Worm (Caenorhabditis elegans) whole organism, L4 larva: ENCODE data around the gene msp-77.

ENCODE experiments used
- F10B5.3 ChIP-seq: sonication (generic microtip); optimal IDR thresholded peaks from 2 replicates; lab custom pipeline; 2016; ENCODE audit warnings: mild to moderate bottlenecking, missing genetic modification characterization, missing compliant biosample characterization
- F37D6.2 ChIP-seq: sonication (generic microtip); optimal IDR thresholded peaks from 2 replicates; lab custom pipeline; 2016; ENCODE audit warnings: mild to moderate bottlenecking, missing genetic modification characterization, missing compliant biosample characterization
- F49E8.2 ChIP-seq: sonication (generic microtip); optimal IDR thresholded peaks from 2 replicates; lab custom pipeline; 2016; ENCODE audit warnings: missing compliant biosample characterization, mild to moderate bottlenecking, missing genetic modification characterization, borderline replicate concordance
- T20F7.1 ChIP-seq: fragments of 200-800 bp; sonication (Bioruptor generic); optimal IDR thresholded peaks from 2 replicates; lab custom pipeline; 2018; ENCODE audit warnings: mild to moderate bottlenecking, missing genetic modification characterization, missing compliant biosample characterization
- Y48G9A.11 ChIP-seq: fragments of 200-800 bp; sonication (Bioruptor generic); IDR thresholded peaks from 2 replicates; pipeline ENCODE4 v1.3.6; 2022; ENCODE audit warnings: missing genetic modification reagents, missing genetic modification characterization, missing compliant biosample characterization
- Y75B8A.6 ChIP-seq: fragments of 200-800 bp; sonication (Bioruptor generic); IDR thresholded peaks from 2 replicates; pipeline ENCODE4 v1.3.6; 2022; ENCODE audit warnings: missing genetic modification reagents, missing genetic modification characterization, missing compliant biosample characterization
- ceh-20 ChIP-seq: fragments of 200-800 bp; sonication (Bioruptor generic); IDR thresholded peaks from 2 replicates; pipeline ENCODE4 v1.3.6; 2022; ENCODE audit warnings: missing genetic modification reagents, missing genetic modification characterization, missing compliant biosample characterization
- ceh-28 ChIP-seq: fragments of 150-350 bp; optimal IDR thresholded peaks from 2 replicates; lab custom pipeline; 2014; ENCODE audit warnings: missing biosample characterization, missing genetic modification reagents, missing genetic modification characterization
- ces-1 ChIP-seq: fragments of 150-350 bp; sonication (generic microtip); optimal IDR thresholded peaks from 4 replicates; lab custom pipeline; 2014; ENCODE audit warnings: missing biosample characterization, missing genetic modification reagents, missing genetic modification characterization
- daf-16 ChIP-seq, 3 experiments: sonication (generic microtip); optimal IDR thresholded peaks; 2 replicates each; lab custom pipeline; 2016 to 2017; ENCODE audit warnings: missing genetic modification characterization in 3 of 3, missing genetic modification reagents in 3 of 3, mild to moderate bottlenecking in 2 of 3, missing compliant biosample characterization in 2 of 3, missing biosample characterization in 1 of 3, moderate library complexity in 1 of 3
- daf-8 ChIP-seq: fragments of 200-800 bp; sonication (Bioruptor generic); IDR thresholded peaks from 2 replicates; pipeline ENCODE4 v1.3.6; 2022; ENCODE audit warnings: missing genetic modification characterization, missing compliant biosample characterization
- dmd-6 ChIP-seq: fragments of 200-800 bp; sonication (Bioruptor generic); IDR thresholded peaks from 2 replicates; pipeline ENCODE4 v1.3.6; 2022; ENCODE audit warnings: missing genetic modification reagents, missing genetic modification characterization, missing compliant biosample characterization
- dpl-1 ChIP-seq: fragments of 150-350 bp; optimal IDR thresholded peaks from 2 replicates; lab custom pipeline; 2014; ENCODE audit warnings: missing biosample characterization, missing genetic modification reagents, missing genetic modification characterization
- fos-1 ChIP-seq: fragments of 150-350 bp; optimal IDR thresholded peaks from 2 replicates; lab custom pipeline; 2014; ENCODE audit warnings: missing biosample characterization, missing genetic modification characterization
- hlh-11 ChIP-seq: fragments of 200-800 bp; sonication (Bioruptor generic); optimal IDR thresholded peaks from 2 replicates; lab custom pipeline; 2018; ENCODE audit warnings: mild to moderate bottlenecking, missing genetic modification characterization, missing compliant biosample characterization
- lim-7 ChIP-seq: fragments of 200-800 bp; sonication (Bioruptor generic); IDR thresholded peaks from 2 replicates; pipeline ENCODE4 v1.3.6; 2022; ENCODE audit warnings: missing genetic modification characterization, missing compliant biosample characterization
- lin-13 ChIP-seq: fragments of 150-350 bp; optimal IDR thresholded peaks from 2 replicates; lab custom pipeline; 2014; ENCODE audit warnings: missing biosample characterization, missing genetic modification reagents, missing genetic modification characterization
- lin-29 ChIP-seq: fragments of 200-800 bp; sonication (Bioruptor generic); IDR thresholded peaks from 2 replicates; pipeline ENCODE4 v1.3.6; 2022; ENCODE audit warnings: missing genetic modification reagents, missing genetic modification characterization, missing compliant biosample characterization
- lin-38 ChIP-seq: fragments of 200-800 bp; sonication (Bioruptor generic); IDR thresholded peaks from 2 replicates; pipeline ENCODE4 v1.3.6; 2022; ENCODE audit warnings: missing genetic modification reagents, missing genetic modification characterization, missing compliant biosample characterization
- lin-39 ChIP-seq: fragments of 150-350 bp; optimal IDR thresholded peaks from 2 replicates; lab custom pipeline; 2014; ENCODE audit warnings: missing biosample characterization, missing genetic modification reagents, missing genetic modification characterization
- lir-3 ChIP-seq: sonication (generic microtip); optimal IDR thresholded peaks from 2 replicates; lab custom pipeline; 2016; ENCODE audit warnings: mild to moderate bottlenecking, missing genetic modification characterization, missing compliant biosample characterization
- madf-5 ChIP-seq, 2 experiments: fragments of 200-800 bp; sonication (Bioruptor generic); IDR thresholded peaks; 2 replicates each; pipeline ENCODE4 v1.3.6; 2022; ENCODE audit warnings: missing compliant biosample characterization in 2 of 2, missing genetic modification characterization in 2 of 2
- madf-9 ChIP-seq: fragments of 200-800 bp; sonication (Bioruptor generic); conservative IDR thresholded peaks from 2 replicates; pipeline ENCODE4 v1.3.6; 2022; ENCODE audit warnings: missing genetic modification reagents, missing genetic modification characterization, missing compliant biosample characterization
- mdl-1 ChIP-seq, 2 experiments: fragments of 150-350 bp in 1 of 2; sonication (generic microtip) in 1 of 2; optimal IDR thresholded peaks; 2 replicates each; lab custom pipeline; 2014 to 2017; ENCODE audit warnings: missing biosample characterization in 2 of 2, missing genetic modification characterization in 2 of 2
- mes-2 ChIP-seq: sonication (generic microtip); optimal IDR thresholded peaks from 2 replicates; lab custom pipeline; 2016; ENCODE audit warnings: missing genotype, mild to moderate bottlenecking, missing genetic modification characterization, missing compliant biosample characterization; ENCODE audit not compliant: poor library complexity, severe bottlenecking
- nhr-25 ChIP-seq: sonication (generic microtip); optimal IDR thresholded peaks from 2 replicates; lab custom pipeline; 2017; ENCODE audit warnings: missing genetic modification characterization, mild to moderate bottlenecking, missing compliant biosample characterization, antibody characterized with exemption, moderate library complexity, borderline replicate concordance; ENCODE audit not compliant: insufficient read depth
- nhr-28 ChIP-seq: fragments of 150-350 bp; optimal IDR thresholded peaks from 2 replicates; lab custom pipeline; 2014; ENCODE audit warnings: missing biosample characterization, missing genetic modification characterization
- nhr-6 ChIP-seq: fragments of 150-350 bp; optimal IDR thresholded peaks from 2 replicates; lab custom pipeline; 2014; ENCODE audit warnings: missing biosample characterization, missing genetic modification characterization
- nhr-77 ChIP-seq: fragments of 150-350 bp; optimal IDR thresholded peaks from 2 replicates; lab custom pipeline; 2014; ENCODE audit warnings: missing biosample characterization, missing genetic modification characterization
- pqm-1 ChIP-seq: sonication (generic microtip); optimal IDR thresholded peaks from 2 replicates; lab custom pipeline; 2017; ENCODE audit warnings: missing biosample characterization, missing genetic modification characterization
- rbr-2 ChIP-seq: sonication (generic microtip); optimal IDR thresholded peaks from 2 replicates; lab custom pipeline; 2016; ENCODE audit warnings: missing genotype, missing genetic modification characterization, missing compliant biosample characterization
- skn-1 ChIP-seq: fragments of 150-350 bp; optimal IDR thresholded peaks from 2 replicates; lab custom pipeline; 2014; ENCODE audit warnings: missing biosample characterization, missing genetic modification characterization
- snpc-1.2 ChIP-seq: fragments of 200-800 bp; sonication (Bioruptor generic); IDR thresholded peaks from 2 replicates; pipeline ENCODE4 v1.3.6; 2022; ENCODE audit warnings: missing genetic modification reagents, missing genetic modification characterization, missing compliant biosample characterization
- snpc-4 ChIP-seq: fragments of 150-350 bp; optimal IDR thresholded peaks from 2 replicates; lab custom pipeline; 2014; ENCODE audit warnings: missing biosample characterization, missing genetic modification characterization
- spr-1 ChIP-seq: sonication (generic microtip); optimal IDR thresholded peaks from 2 replicates; lab custom pipeline; 2016; ENCODE audit warnings: mild to moderate bottlenecking, missing genetic modification characterization, missing compliant biosample characterization
- spr-3 ChIP-seq: fragments of 200-800 bp; sonication (Bioruptor generic); optimal IDR thresholded peaks from 2 replicates; lab custom pipeline; 2018; ENCODE audit warnings: mild to moderate bottlenecking, missing genetic modification characterization, missing compliant biosample characterization
- tra-1 ChIP-seq: fragments of 200-800 bp; sonication (Bioruptor generic); IDR thresholded peaks from 2 replicates; pipeline ENCODE4 v1.3.6; 2022; ENCODE audit warnings: missing genetic modification reagents, missing genetic modification characterization, missing compliant biosample characterization
- unc-130 ChIP-seq: sonication (generic microtip); optimal IDR thresholded peaks from 2 replicates; lab custom pipeline; 2016; ENCODE audit warnings: missing genetic modification reagents, missing genetic modification characterization, missing compliant biosample characterization
- unc-39 ChIP-seq: sonication (generic microtip); optimal IDR thresholded peaks from 2 replicates; lab custom pipeline; 2017; ENCODE audit warnings: missing biosample characterization, missing genetic modification characterization
- unc-62 ChIP-seq, 3 experiments: fragments of 150-350 bp in 1 of 3; sonication (generic microtip); optimal IDR thresholded peaks in 2 of 3; peaks in 1 of 3; 1 replicate in 1 of 3; 2 replicates in 2 of 3; lab custom pipeline; 2014 to 2017; ENCODE audit warnings: missing biosample characterization in 3 of 3, missing genetic modification characterization in 3 of 3, missing genetic modification reagents in 3 of 3, missing genotype in 1 of 3
- zag-1 ChIP-seq: fragments of 150-350 bp; optimal IDR thresholded peaks from 2 replicates; lab custom pipeline; 2014; ENCODE audit warnings: missing biosample characterization, missing genetic modification characterization
- ztf-11 ChIP-seq: fragments of 150-350 bp; optimal IDR thresholded peaks from 2 replicates; lab custom pipeline; 2014; ENCODE audit warnings: missing biosample characterization, missing genetic modification characterization

The msp-77 gene

DNA sequence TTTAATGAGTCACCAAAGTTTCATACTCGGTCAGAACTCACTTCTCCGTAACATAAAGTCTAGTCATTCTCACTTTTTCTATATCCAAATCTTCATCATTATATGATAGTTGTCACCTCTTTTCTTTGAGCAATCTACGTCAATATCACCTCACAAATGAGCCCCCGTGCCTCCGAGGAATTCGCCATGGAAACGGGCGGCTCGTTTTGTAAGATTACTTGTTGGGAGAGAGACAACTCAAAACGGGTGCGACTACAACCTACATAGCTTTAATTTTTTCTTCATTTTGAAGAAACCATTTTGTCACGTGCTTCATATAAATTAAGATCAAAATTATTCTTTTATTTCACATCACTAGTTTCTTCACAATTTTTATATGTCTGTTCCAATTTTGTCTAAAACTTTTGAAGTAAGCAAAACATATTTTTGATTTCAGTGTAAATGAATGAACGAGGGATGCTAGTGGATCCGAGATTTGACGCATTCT is 15.5 kb upstream of the msp-77 start, which contains the start of gene nhr-4:
Gene nhr-4 (plus strand): TSS at position 437 of the 487 bp plus-strand sequence.
- no peak for TF ChIP-seq tra-1 (GFP tag; lab: Robert Waterston, UW)
- TF ChIP-seq Y48G9A.11 (GFP tag; lab: Robert Waterston, UW) = no peak
- no peak for TF ChIP-seq ces-1 (GFP tag; lab: Kevin White, UChicago)
- no peak for TF ChIP-seq rbr-2 (tag; lab: Kevin White, UChicago)
- TF ChIP-seq mes-2 = no peak
- TF ChIP-seq snpc-4 (tag; lab: Kevin White, UChicago) = no peak
- no peak for TF ChIP-seq mdl-1 (tag; optimal IDR thresholded peaks at IDR 0.05; lab: Kevin White, UChicago)
- no peak for TF ChIP-seq unc-62 (GFP tag; optimal IDR thresholded peaks at IDR 0.05 in 1 of 2; lab: Kevin White, UChicago)
- no peak for TF ChIP-seq unc-62 (tag; optimal IDR thresholded peaks at IDR 0.05; lab: Kevin White, UChicago)
- TF ChIP-seq zag-1 (tag; lab: Kevin White, UChicago) = no peak
- no peak for TF ChIP-seq F10B5.3 (tag; lab: Kevin White, UChicago)
- TF ChIP-seq spr-1 = no peak
- TF ChIP-seq fos-1 (tag; lab: Kevin White, UChicago) = no peak
- TF ChIP-seq skn-1 (tag; lab: Kevin White, UChicago) = no peak
- TF ChIP-seq ztf-11 = no peak
- TF ChIP-seq nhr-25 (tag; lab: Kevin White, UChicago) = no peak
- TF ChIP-seq, all 104 proteins: peak for 0

ce11 chrIV:9884257-9884656 is 10.2 kb upstream of the msp-77 start, which contains the start of the genes prp-18 and mccc-1:
prp-18 (minus strand) TSS chrIV:9884383.
mccc-1 (plus strand) TSS chrIV:9884570.
- TF ChIP-seq daf-16 (GFP tag; optimal IDR thresholded peaks at IDR 0.05; lab: Kevin White, UChicago) = no peak
- TF ChIP-seq daf-16 (tag; optimal IDR thresholded peaks at IDR 0.05; lab: Kevin White, UChicago) = no peak
- peak; percentile 48 for TF ChIP-seq T20F7.1 (GFP tag; lab: Kevin White, UChicago)
- TF ChIP-seq mes-2 = peak; percentile 72
- peak; percentile 61 for TF ChIP-seq dpl-1 (GFP tag; lab: Kevin White, UChicago)
- TF ChIP-seq nhr-28 (tag; lab: Kevin White, UChicago) = peak; percentile 4
- TF ChIP-seq F49E8.2 (tag; lab: Kevin White, UChicago) = no peak
- 0 out of 2 replicates have a peak, but pooled peaks have one; percentile 24 for TF ChIP-seq snpc-1.2 (GFP tag; lab: Robert Waterston, UW)
- peak; percentile 57 for TF ChIP-seq nhr-6 (tag; lab: Kevin White, UChicago)
- TF ChIP-seq hlh-11 = peak; percentile 3
- TF ChIP-seq ceh-20 (GFP tag; lab: Robert Waterston, UW) = no peak
- peak; percentile 34 for TF ChIP-seq nhr-77
- TF ChIP-seq ces-1 (GFP tag; lab: Kevin White, UChicago) = no peak
- peak; percentile 94 for TF ChIP-seq lin-38
- TF ChIP-seq unc-130 (GFP tag; lab: Kevin White, UChicago) = peak; percentile 64
- 0 out of 4 replicates have a peak, but pooled peaks of 1 of the 2 experiments have one; percentile 14 for TF ChIP-seq madf-5 (GFP tag; IDR thresholded peaks at IDR 0.05; lab: Robert Waterston, UW)
- no peak for TF ChIP-seq lin-13 (GFP tag; lab: Kevin White, UChicago)

- no peak for TF ChIP-seq skn-1 (tag; lab: Kevin White, UChicago)
- TF ChIP-seq lin-39 (tag; lab: Kevin White, UChicago) = no peak
- TF ChIP-seq unc-39 = no peak
- no peak for TF ChIP-seq daf-8
- TF ChIP-seq ceh-28 (tag; lab: Kevin White, UChicago) = no peak
Observed at ce11 chrIV:9889857-9890256, 4.6 kb upstream of the msp-77 start, which contains the start of gene ttbk-3. ttbk-3 (minus strand) TSS chrIV:9889957.

- TF ChIP-seq unc-39 (no peak), Y75B8A.6 (GFP tag; lab: Robert Waterston, UW) (no peak), spr-3 (no peak), dmd-6 (GFP tag; lab: Robert Waterston, UW) (no peak), lin-29 (GFP tag; lab: Robert Waterston, UW) (no peak), lim-7 (GFP tag; lab: Robert Waterston, UW) (no peak), F37D6.2 (tag; lab: Kevin White, UChicago) (no peak), lir-3 (no peak), snpc-4 (tag; lab: Kevin White, UChicago) (no peak), madf-9 (GFP tag; lab: Robert Waterston, UW) (no peak), pqm-1 (tag; lab: Kevin White, UChicago) (no peak)
Observed at ce11 chrIV:9891938-9892337, 2.5 kb upstream of the msp-77 start, which contains the start of gene F32B6.4. F32B6.4 (minus strand) TSS chrIV:9892038.
